Fruit fly (Drosophila melanogaster) whole organism, wandering third instar larva: ENCODE results near the gene Dnaaf4.

Source experiments
- Abd-B ChIP-seq: fragments of >200 bp; optimal IDR thresholded peaks from 2 replicates; lab custom pipeline; 2017; ENCODE audit warnings: missing biosample characterization, missing genetic modification characterization
- CG9705 ChIP-seq: fragments of 200-800 bp; sonication (Bioruptor generic); optimal IDR thresholded peaks from 2 replicates; lab custom pipeline; 2018; ENCODE audit warnings: missing biosample characterization, mild to moderate bottlenecking, missing genetic modification characterization
- CrebA ChIP-seq: fragments of 200-800 bp; sonication (Bioruptor generic); optimal IDR thresholded peaks from 2 replicates; lab custom pipeline; 2016; ENCODE audit warnings: missing biosample characterization, mild to moderate bottlenecking, missing genetic modification characterization, borderline replicate concordance
- Dfd ChIP-seq: fragments of >200 bp; optimal IDR thresholded peaks from 2 replicates; lab custom pipeline; 2017; ENCODE audit warnings: missing biosample characterization, missing genetic modification characterization
- Dif ChIP-seq: fragments of 200-275, 200-300 bp; sonication (Bioruptor generic); optimal IDR thresholded peaks from 2 replicates; lab custom pipeline; 2018; ENCODE audit warnings: missing biosample characterization, missing genetic modification characterization; ENCODE audit not compliant: partially characterized antibody
- GATAd ChIP-seq: sonication (Bioruptor generic); optimal IDR thresholded peaks from 2 replicates; lab custom pipeline; 2016; ENCODE audit warnings: missing biosample characterization, missing genetic modification characterization
- HLH106 ChIP-seq: fragments of 200-800 bp; optimal IDR thresholded peaks from 3 replicates; lab custom pipeline; 2019; ENCODE audit warnings: missing biosample characterization, mild to moderate bottlenecking, missing genetic modification characterization, moderate library complexity
- Hnf4 ChIP-seq: fragments of 200-800 bp; sonication (Bioruptor generic); optimal IDR thresholded peaks from 2 replicates; lab custom pipeline; 2016; ENCODE audit warnings: missing biosample characterization, mild to moderate bottlenecking, missing genetic modification characterization
- Jra ChIP-seq: sonication (Bioruptor generic); optimal IDR thresholded peaks from 2 replicates; lab custom pipeline; 2016; ENCODE audit warnings: missing biosample characterization, missing genetic modification characterization
- Mio ChIP-seq: sonication (Bioruptor generic); optimal IDR thresholded peaks from 2 replicates; lab custom pipeline; 2016; ENCODE audit warnings: missing biosample characterization, missing genetic modification characterization
- Myc ChIP-seq: fragments of >200 bp; optimal IDR thresholded peaks from 2 replicates; lab custom pipeline; 2017
- N ChIP-seq: fragments of >200 bp; optimal IDR thresholded peaks from 2 replicates; lab custom pipeline; 2018; ENCODE audit warnings: missing biosample characterization, missing external identifiers, missing genetic modification characterization
- OdsH ChIP-seq: fragments of 200-800 bp; sonication (Bioruptor generic); optimal IDR thresholded peaks from 2 replicates; lab custom pipeline; 2016; ENCODE audit warnings: missing biosample characterization, mild to moderate bottlenecking, missing genetic modification characterization
- Rel ChIP-seq, 2 experiments: fragments of 200-800 bp; sonication (Bioruptor generic) in 1 of 2; optimal IDR thresholded peaks; 2 replicates in 1 of 2; 3 replicates in 1 of 2; lab custom pipeline; 2016 to 2019; ENCODE audit warnings: mild to moderate bottlenecking in 2 of 2, missing biosample characterization in 2 of 2, missing genetic modification characterization in 2 of 2, moderate library complexity in 1 of 2
- Sp1 ChIP-seq: fragments of 200-800 bp; sonication (Bioruptor generic); optimal IDR thresholded peaks from 3 replicates; lab custom pipeline; 2019; ENCODE audit warnings: missing biosample characterization, mild to moderate bottlenecking, missing genetic modification characterization, moderate library complexity
- Vsx2 ChIP-seq: fragments of 200-300, 225-300 bp; sonication (Bioruptor generic); optimal IDR thresholded peaks from 2 replicates; lab custom pipeline; 2018; ENCODE audit warnings: missing biosample characterization, missing genetic modification characterization; ENCODE audit not compliant: partially characterized antibody
- br ChIP-seq: fragments of 200-800 bp; sonication (Bioruptor generic); optimal IDR thresholded peaks from 2 replicates; lab custom pipeline; 2016; ENCODE audit warnings: missing biosample characterization, missing genetic modification characterization
- brk ChIP-seq: fragments of 200-800 bp; sonication (Bioruptor generic); optimal IDR thresholded peaks from 2 replicates; lab custom pipeline; 2016; ENCODE audit warnings: missing biosample characterization, mild to moderate bottlenecking, missing genetic modification characterization
- dmrt93B ChIP-seq: fragments of 200-800 bp; sonication (Bioruptor generic); optimal IDR thresholded peaks from 2 replicates; lab custom pipeline; 2018; ENCODE audit warnings: missing biosample characterization, mild to moderate bottlenecking, missing genetic modification characterization
- dsf ChIP-seq: sonication (Bioruptor generic); optimal IDR thresholded peaks from 2 replicates; lab custom pipeline; 2016; ENCODE audit warnings: missing biosample characterization, missing genetic modification characterization, borderline replicate concordance
- ey ChIP-seq: fragments of 200-800 bp; sonication (Bioruptor generic); optimal IDR thresholded peaks from 2 replicates; lab custom pipeline; 2016; ENCODE audit warnings: missing biosample characterization, missing genetic modification characterization
- foxo ChIP-seq, 2 experiments: fragments of 200-800 bp; sonication (Bioruptor generic); optimal IDR thresholded peaks; 2 replicates in 1 of 2; 3 replicates in 1 of 2; lab custom pipeline; 2016 to 2017; ENCODE audit warnings: missing biosample characterization in 2 of 2, missing genetic modification characterization in 2 of 2
- fru ChIP-seq: fragments of 200-800 bp; sonication (Bioruptor generic); optimal IDR thresholded peaks from 3 replicates; lab custom pipeline; 2016; ENCODE audit warnings: missing biosample characterization, mild to moderate bottlenecking, missing genetic modification characterization
- h ChIP-seq: fragments of 200-800 bp; sonication (Bioruptor generic); optimal IDR thresholded peaks from 3 replicates; lab custom pipeline; 2016; ENCODE audit warnings: missing biosample characterization, mild to moderate bottlenecking, missing genetic modification characterization
- jim ChIP-seq: fragments of 175-275, 200-325 bp; sonication (Bioruptor generic); optimal IDR thresholded peaks from 2 replicates; lab custom pipeline; 2016; ENCODE audit warnings: missing biosample characterization, mild to moderate bottlenecking, missing genetic modification characterization
- lola ChIP-seq: fragments of >200 bp; optimal IDR thresholded peaks from 2 replicates; lab custom pipeline; 2017; ENCODE audit warnings: missing biosample characterization, missing genetic modification characterization
- pan ChIP-seq: fragments of >200 bp; optimal IDR thresholded peaks from 2 replicates; lab custom pipeline; 2017
- psq ChIP-seq: fragments of 200-800 bp; sonication (Bioruptor generic); optimal IDR thresholded peaks from 3 replicates; lab custom pipeline; 2017; ENCODE audit warnings: missing biosample characterization, mild to moderate bottlenecking, missing genetic modification characterization, moderate library complexity
- rgr ChIP-seq: fragments of 200-800 bp; sonication (Bioruptor generic); optimal IDR thresholded peaks from 3 replicates; lab custom pipeline; 2016; ENCODE audit warnings: missing biosample characterization, mild to moderate bottlenecking, missing genetic modification characterization
- sage ChIP-seq: fragments of 200-800 bp; sonication (Bioruptor generic); optimal IDR thresholded peaks from 2 replicates; lab custom pipeline; 2016; ENCODE audit warnings: missing biosample characterization, mild to moderate bottlenecking, missing genetic modification characterization
- tai ChIP-seq: sonication (Bioruptor generic); optimal IDR thresholded peaks from 2 replicates; lab custom pipeline; 2016; ENCODE audit warnings: missing biosample characterization, missing genetic modification characterization
- usp ChIP-seq: fragments of >200 bp; optimal IDR thresholded peaks from 2 replicates; lab custom pipeline; 2017; ENCODE audit warnings: missing biosample characterization, missing genetic modification characterization
- woc ChIP-seq: sonication (Bioruptor generic); optimal IDR thresholded peaks from 2 replicates; lab custom pipeline; 2016; ENCODE audit warnings: missing biosample characterization, mild to moderate bottlenecking, missing genetic modification characterization

The Dnaaf4 gene

dm6 chr2L:11085129-11085528 is 36.4 kb downstream of the Dnaaf4 start, which contains the start of gene AstCC:
Gene AstCC, minus strand, starts transcription at chr2L:11085229.
- TF ChIP-seq dmrt93B = no peak
- TF ChIP-seq Sp1 (GFP tag; lab: Kevin White, UChicago) = no peak
- TF ChIP-seq dsf (GFP tag; lab: Kevin White, UChicago) = no peak
- TF ChIP-seq Mio = no peak
- no peak for TF ChIP-seq usp (GFP tag; lab: Kevin White, UChicago)
- TF ChIP-seq Dfd (GFP tag; lab: Kevin White, UChicago) = no peak
- no peak for TF ChIP-seq Rel (GFP tag; optimal IDR thresholded peaks at IDR 0.05; lab: Kevin White, UChicago)
- TF ChIP-seq Rel (tag; optimal IDR thresholded peaks at IDR 0.05; lab: Kevin White, UChicago) = no peak
- no peak for TF ChIP-seq sage
- TF ChIP-seq foxo (GFP tag; optimal IDR thresholded peaks at IDR 0.05; lab: Kevin White, UChicago) = no peak

dm6 chr2L:11082025-11082424 is 39.5 kb downstream of the Dnaaf4 start:
- peak; percentile 6 for TF ChIP-seq Myc
- no peak for TF ChIP-seq Sp1 (GFP tag; lab: Kevin White, UChicago)

- TF ChIP-seq pan (no peak), Rel (GFP tag; optimal IDR thresholded peaks at IDR 0.05; lab: Kevin White, UChicago) (no peak), Rel (tag; optimal IDR thresholded peaks at IDR 0.05; lab: Kevin White, UChicago) (no peak), GATAd (GFP tag; lab: Kevin White, UChicago) (no peak), jim (GFP tag; lab: Kevin White, UChicago) (no peak), Myc (no peak), Dfd (GFP tag; lab: Kevin White, UChicago) (peak; percentile 98), foxo (GFP tag; optimal IDR thresholded peaks at IDR 0.05; lab: Kevin White, UChicago) (no peak)
Observed at dm6 chr2L:11081337-11081736, 40.2 kb downstream of the Dnaaf4 start, which contains the start of gene AstC. Gene AstC, minus strand, starts transcription at chr2L:11081399.

dm6 chr2L:11075114-11075513 is 46.4 kb downstream of the Dnaaf4 start, which contains the start of gene CG43725:
Gene CG43725, plus strand, starts transcription at chr2L:11075513.
- TF ChIP-seq sage = no peak

dm6 chr2L:11073947-11074346 is 47.6 kb downstream of the Dnaaf4 start:
- TF ChIP-seq Abd-B (GFP tag; lab: Kevin White, UChicago) (no peak), Sp1 (GFP tag; lab: Kevin White, UChicago) (peak; percentile 42), Dfd (GFP tag; lab: Kevin White, UChicago) (no peak), br (peak; percentile 9), h (GFP tag; lab: Kevin White, UChicago) (peak; percentile 6), rgr (GFP tag; lab: Kevin White, UChicago) (peak; percentile 24), foxo (GFP tag; optimal IDR thresholded peaks at IDR 0.05; lab: Kevin White, UChicago) (peak in 1 of 2 experiments; percentile 6), jim (GFP tag; lab: Kevin White, UChicago) (no peak), ey (GFP tag; lab: Kevin White, UChicago) (peak; percentile 34), OdsH (GFP tag; lab: Kevin White, UChicago) (peak; percentile 32), woc (no peak), brk (GFP tag; lab: Kevin White, UChicago) (no peak), Mio (no peak), psq (GFP tag; lab: Kevin White, UChicago) (no peak)

- no peak for TF ChIP-seq dsf (GFP tag; lab: Kevin White, UChicago)
- no peak for TF ChIP-seq pan
- no peak for TF ChIP-seq CG9705 (GFP tag; lab: Kevin White, UChicago)
- TF ChIP-seq N (GFP tag; lab: Kevin White, UChicago) = no peak
- TF ChIP-seq Sp1 (GFP tag; lab: Kevin White, UChicago) = no peak
- TF ChIP-seq foxo (GFP tag; optimal IDR thresholded peaks at IDR 0.05; lab: Kevin White, UChicago) = no peak
- no peak for TF ChIP-seq lola
Observed at dm6 chr2L:11072880-11073279, 48.6 kb downstream of the Dnaaf4 start.

dm6 chr2L:11072250-11072649 is 49.3 kb downstream of the Dnaaf4 start:
- TF ChIP-seq dmrt93B = peak; percentile 48
- TF ChIP-seq fru = peak; percentile 79
- peak; percentile 70 for TF ChIP-seq OdsH (GFP tag; lab: Kevin White, UChicago)
- peak; percentile 69 for TF ChIP-seq Sp1 (GFP tag; lab: Kevin White, UChicago)
- TF ChIP-seq rgr (GFP tag; lab: Kevin White, UChicago) = peak; percentile 73
- TF ChIP-seq Dif (GFP tag; lab: Kevin White, UChicago) = no peak
- TF ChIP-seq CrebA (GFP tag; lab: Kevin White, UChicago) = peak; percentile 20
- no peak for TF ChIP-seq lola
- TF ChIP-seq ey (GFP tag; lab: Kevin White, UChicago) = peak; percentile 84
- TF ChIP-seq CG9705 (GFP tag; lab: Kevin White, UChicago) = no peak
- TF ChIP-seq Jra (GFP tag; lab: Kevin White, UChicago) = no peak
- TF ChIP-seq sage = peak; percentile 47
- no peak for TF ChIP-seq Vsx2 (GFP tag; lab: Kevin White, UChicago)
- peak; percentile 80 for TF ChIP-seq br
- TF ChIP-seq woc = peak; percentile 88
- TF ChIP-seq psq (GFP tag; lab: Kevin White, UChicago) = peak; percentile 74
- peak; percentile 64 for TF ChIP-seq Hnf4
- peak; percentile 65 for TF ChIP-seq HLH106 (tag; lab: Kevin White, UChicago)
- no peak for TF ChIP-seq usp (GFP tag; lab: Kevin White, UChicago)
- TF ChIP-seq dsf (GFP tag; lab: Kevin White, UChicago) = no peak
- TF ChIP-seq Rel (GFP tag; optimal IDR thresholded peaks at IDR 0.05; lab: Kevin White, UChicago) = no peak
- no peak for TF ChIP-seq Rel (tag; optimal IDR thresholded peaks at IDR 0.05; lab: Kevin White, UChicago)
- peak in 1 of 2 experiments; percentile 75 for TF ChIP-seq foxo (GFP tag; optimal IDR thresholded peaks at IDR 0.05; lab: Kevin White, UChicago)
- peak; percentile 85 for TF ChIP-seq h (GFP tag; lab: Kevin White, UChicago)
- TF ChIP-seq tai (GFP tag; lab: Kevin White, UChicago) = no peak
